Worm (Caenorhabditis elegans): Measurements from ENCODE around the gene C04F5.9.

Gene C04F5.9

DNA sequence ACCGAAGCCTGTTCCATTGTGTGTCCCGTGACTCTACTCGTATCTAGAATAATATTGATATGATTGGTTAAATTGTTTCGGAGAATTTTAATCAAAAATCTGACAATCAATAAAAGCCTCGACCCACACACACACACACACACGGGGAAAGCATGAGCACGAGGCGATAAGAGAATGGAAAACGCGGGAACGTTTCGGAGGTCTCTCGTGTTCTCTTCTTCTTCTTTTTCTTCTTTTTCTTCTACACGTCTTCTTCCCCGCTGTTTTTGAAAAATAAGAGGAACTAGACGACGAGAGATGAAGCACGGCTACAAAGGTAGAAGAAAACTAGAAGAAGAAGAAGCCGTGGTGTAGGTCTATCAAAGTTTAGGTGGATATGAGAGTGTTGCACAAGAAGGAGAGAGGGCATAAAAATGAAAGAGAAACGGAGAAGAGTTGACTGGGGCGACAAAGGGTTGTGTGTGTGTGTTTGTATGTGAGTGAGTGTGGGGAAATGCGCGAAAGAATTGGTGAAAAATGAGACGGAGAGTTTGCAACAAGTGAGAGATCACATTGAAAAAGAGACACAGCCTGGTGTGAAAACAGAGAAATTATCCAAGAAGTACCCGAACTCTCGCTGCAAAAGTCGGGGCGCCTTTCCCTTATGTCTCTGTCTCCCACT is 54.1 kb downstream of the C04F5.9 start, which contains the start of gene mlk-1 (continued):
- no peak for TF ChIP-seq Y48G9A.11 (GFP tag; IDR thresholded peaks at IDR 0.05)
- peak; percentile 44; the same call in 1 of the 2 replicates for TF ChIP-seq arid-1 (GFP tag; conservative IDR thresholded peaks at IDR 0.05)
- TF ChIP-seq hlh-30 (tag; optimal IDR thresholded peaks at IDR 0.05; ENCODE audit: insufficient read depth), result peak; percentile 96
- TF ChIP-seq nhr-77 (tag; optimal IDR thresholded peaks at IDR 0.05), result peak; percentile 28
- TF ChIP-seq jun-1 (tag; optimal IDR thresholded peaks at IDR 0.05), result no peak
- peak; percentile 37; the same call in 1 of the 2 replicates for TF ChIP-seq ctbp-1 (GFP tag; IDR thresholded peaks at IDR 0.05)
- TF ChIP-seq daf-16 (GFP tag; optimal IDR thresholded peaks at IDR 0.05), result no peak
- peak; percentile 31 for TF ChIP-seq daf-16 (tag; optimal IDR thresholded peaks at IDR 0.05)

All from whole organism, L4 larva.